Fruit fly (Drosophila melanogaster): Measurements from ENCODE around the gene Edem2.
A peak's percentile ranks its signal among the peaks of the same experiment; 100 is the strongest.

The Edem2 gene

DNA sequence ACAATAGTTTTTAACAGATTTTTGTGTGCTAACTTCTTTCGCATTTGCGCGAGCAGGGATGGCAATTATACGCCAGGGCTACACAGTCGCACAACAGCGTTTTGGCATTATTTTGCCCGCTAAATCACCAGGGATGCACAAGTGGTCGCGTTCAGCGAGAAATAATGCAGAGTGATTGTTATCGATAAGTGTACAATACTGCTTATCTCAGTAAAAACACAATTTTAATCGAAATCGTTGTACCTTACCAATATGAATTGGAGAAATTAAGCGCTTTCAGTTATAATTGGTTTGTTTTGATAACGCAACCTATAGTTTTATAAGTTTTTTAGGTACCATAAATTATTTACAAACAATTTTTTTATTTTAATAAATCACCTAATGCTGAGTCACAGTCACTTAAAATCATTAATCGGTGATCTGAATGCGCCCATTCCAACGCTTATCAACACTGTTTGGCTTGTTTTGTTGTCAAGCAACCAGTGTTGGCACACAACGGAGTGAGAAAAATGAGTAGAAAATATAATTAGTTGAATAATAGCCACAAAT is 15.2 kb upstream of the Edem2 start, which contains the start of the genes Sfmbt and CG5439 (continued):
- TF ChIP-seq Nf-YC (tag; optimal IDR thresholded peaks at IDR 0.05), result no peak
- TF ChIP-seq CG4424 (GFP tag; optimal IDR thresholded peaks at IDR 0.05), result peak; percentile 83
- TF ChIP-seq bowl (GFP tag; IDR thresholded peaks at IDR 0.05), result no peak
- peak; percentile 81 for TF ChIP-seq CG13424 (tag; optimal IDR thresholded peaks at IDR 0.05)
- no peak for TF ChIP-seq scrt (GFP tag; optimal IDR thresholded peaks at IDR 0.05)
- peak; percentile 79 for TF ChIP-seq grau (tag; optimal IDR thresholded peaks at IDR 0.05)
- no peak for TF ChIP-seq kah (GFP tag; optimal IDR thresholded peaks at IDR 0.05)
- TF ChIP-seq corto (GFP tag; optimal IDR thresholded peaks at IDR 0.05), result peak; percentile 29
- no peak for TF ChIP-seq Asciz (GFP tag; optimal IDR thresholded peaks at IDR 0.05)
- TF ChIP-seq CG6254 (GFP tag; optimal IDR thresholded peaks at IDR 0.05), result peak; percentile 23
- peak; percentile 55 for TF ChIP-seq cwo (GFP tag; optimal IDR thresholded peaks at IDR 0.05)
- TF ChIP-seq Sox102F (GFP tag; optimal IDR thresholded peaks at IDR 0.05), result no peak
- TF ChIP-seq lov (optimal IDR thresholded peaks at IDR 0.05), result no peak
- no peak for TF ChIP-seq lov (GFP tag; IDR thresholded peaks at IDR 0.05)
- no peak for TF ChIP-seq danr (GFP tag; IDR thresholded peaks at IDR 0.05)
- TF ChIP-seq pfk (GFP tag; optimal IDR thresholded peaks at IDR 0.05), result no peak
- TF ChIP-seq CG10431 (GFP tag; optimal IDR thresholded peaks at IDR 0.05), result no peak
- TF ChIP-seq sd (tag; optimal IDR thresholded peaks at IDR 0.05), result no peak
- peak; percentile 72 for TF ChIP-seq ssp (GFP tag; IDR thresholded peaks at IDR 0.05)
- TF ChIP-seq tin (GFP tag; optimal IDR thresholded peaks at IDR 0.05), result peak; percentile 77
- TF ChIP-seq CG31224 (GFP tag; IDR thresholded peaks at IDR 0.05), result peak; percentile 40; the same call in 1 of the 2 replicates
- TF ChIP-seq Nf-YB (GFP tag; optimal IDR thresholded peaks at IDR 0.05), result peak; percentile 21
- TF ChIP-seq Oli (tag; optimal IDR thresholded peaks at IDR 0.05), result no peak
- peak; percentile 16 for TF ChIP-seq CG6765 (GFP tag; optimal IDR thresholded peaks at IDR 0.05)
- no peak for TF ChIP-seq ham (GFP tag; IDR thresholded peaks at IDR 0.05)
- TF ChIP-seq gfzf (GFP tag; optimal IDR thresholded peaks at IDR 0.05), result peak; percentile 60
- TF ChIP-seq da (GFP tag; optimal IDR thresholded peaks at IDR 0.05), result peak; percentile 56
- TF ChIP-seq Sry-β (GFP tag; optimal IDR thresholded peaks at IDR 0.05), result peak; percentile 80
- TF ChIP-seq Dip3 (GFP tag; optimal IDR thresholded peaks at IDR 0.05), result peak; percentile 75
- no peak for TF ChIP-seq stc (GFP tag; IDR thresholded peaks at IDR 0.05)
- TF ChIP-seq CG3407 (GFP tag; optimal IDR thresholded peaks at IDR 0.05), result no peak
- peak; percentile 62 for TF ChIP-seq knrl (GFP tag; IDR thresholded peaks at IDR 0.05; ENCODE audit: partially characterized antibody)
- TF ChIP-seq ftz-f1 (GFP tag; optimal IDR thresholded peaks at IDR 0.05), result no peak
- peak; percentile 31; the same call in 1 of the 2 replicates for TF ChIP-seq vvl (GFP tag; IDR thresholded peaks at IDR 0.05)
- no peak for TF ChIP-seq CG1529 (GFP tag; optimal IDR thresholded peaks at IDR 0.05)
- no peak for TF ChIP-seq Dip2 (GFP tag; IDR thresholded peaks at IDR 0.05)
- TF ChIP-seq zen2 (GFP tag; IDR thresholded peaks at IDR 0.05; ENCODE audit: partially characterized antibody), result no peak
- no peak for TF ChIP-seq dan (GFP tag; IDR thresholded peaks at IDR 0.05)
- peak; percentile 72 for TF ChIP-seq BEAF-32 (GFP tag; optimal IDR thresholded peaks at IDR 0.05)
- TF ChIP-seq mam (GFP tag; optimal IDR thresholded peaks at IDR 0.05), result peak; percentile 86
- 0 out of 2 replicates have a peak, but pooled peaks have one; percentile 11 for TF ChIP-seq CG10959 (GFP tag; IDR thresholded peaks at IDR 0.05)
- peak; percentile 25 for TF ChIP-seq CG12236 (GFP tag; optimal IDR thresholded peaks at IDR 0.05)
- TF ChIP-seq gem (tag; optimal IDR thresholded peaks at IDR 0.05), result no peak
- no peak for TF ChIP-seq gcm2 (GFP tag; optimal IDR thresholded peaks at IDR 0.05)
- peak; percentile 92 for TF ChIP-seq CG2120 (GFP tag; optimal IDR thresholded peaks at IDR 0.05)
- no peak for TF ChIP-seq eve (GFP tag; optimal IDR thresholded peaks at IDR 0.05)
- peak; percentile 39 for TF ChIP-seq CG8089 (GFP tag; optimal IDR thresholded peaks at IDR 0.05)
- no peak for TF ChIP-seq br (optimal IDR thresholded peaks at IDR 0.05)
- TF ChIP-seq Dll (GFP tag; IDR thresholded peaks at IDR 0.05; ENCODE audit: partially characterized antibody), result peak; percentile 64; the same call in 3 of the 4 replicates
- TF ChIP-seq ranshi (GFP tag; IDR thresholded peaks at IDR 0.05), result peak; percentile 38
- TF ChIP-seq Rfx (GFP tag; IDR thresholded peaks at IDR 0.05), result peak; percentile 77
